Fruit fly (Drosophila melanogaster) whole organism, embryonic: ENCODE results near the gene Sf3b1.

Experiments used
- CG10147 ChIP-seq: fragments of 200-800 bp; sonication (Bioruptor generic); optimal IDR thresholded peaks from 2 replicates; lab custom pipeline; 2019; ENCODE audit warnings: missing biosample characterization, mild to moderate bottlenecking, missing genetic modification characterization, moderate library complexity
- CG11085 ChIP-seq: fragments of 200-800 bp; sonication (Bioruptor generic); IDR thresholded peaks from 2 replicates; pipeline ENCODE4 v1.3.6; 2022; ENCODE audit warnings: missing biosample characterization, missing genetic modification characterization
- CG12219 ChIP-seq: fragments of 200-800 bp; sonication (Bioruptor generic); optimal IDR thresholded peaks from 3 replicates; lab custom pipeline; 2018; ENCODE audit warnings: missing biosample characterization, mild to moderate bottlenecking, missing genetic modification characterization
- CG12659 ChIP-seq: fragments of 200-800 bp; sonication (Bioruptor generic); optimal IDR thresholded peaks from 3 replicates; lab custom pipeline; 2017; ENCODE audit warnings: mild to moderate bottlenecking, missing biosample characterization, missing genetic modification reagents, missing genetic modification characterization
- CG12769 ChIP-seq: fragments of 200-800 bp; sonication (Bioruptor generic); optimal IDR thresholded peaks from 2 replicates; lab custom pipeline; 2019; ENCODE audit warnings: missing biosample characterization, mild to moderate bottlenecking, missing genetic modification characterization, moderate library complexity
- CG12942 ChIP-seq: fragments of 200-800 bp; sonication (Bioruptor generic); optimal IDR thresholded peaks from 3 replicates; lab custom pipeline; 2016; ENCODE audit warnings: missing biosample characterization, missing genetic modification characterization
- CG15696 ChIP-seq: fragments of 200-800 bp; sonication (Bioruptor generic); optimal IDR thresholded peaks from 2 replicates; lab custom pipeline; 2019; ENCODE audit warnings: missing biosample characterization, mild to moderate bottlenecking, missing genetic modification characterization, moderate library complexity
- CG17328 ChIP-seq: fragments of 200-800 bp; sonication (Bioruptor generic); IDR thresholded peaks from 2 replicates; pipeline ENCODE4 v1.3.6; 2022; ENCODE audit warnings: missing biosample characterization, missing genetic modification characterization
- CG17912 ChIP-seq: fragments of 200-800 bp; sonication (Bioruptor generic); optimal IDR thresholded peaks from 2 replicates; lab custom pipeline; 2018; ENCODE audit warnings: missing biosample characterization, mild to moderate bottlenecking, missing genetic modification characterization
- CG2875 ChIP-seq: fragments of 200-800 bp; sonication (Bioruptor generic); optimal IDR thresholded peaks from 2 replicates; lab custom pipeline; 2017; ENCODE audit warnings: missing biosample characterization, mild to moderate bottlenecking, missing genetic modification characterization, missing genetic modification reagents
- CG6272 ChIP-seq: fragments of 200-800 bp; sonication (Bioruptor generic); IDR thresholded peaks from 2 replicates; pipeline ENCODE4 v1.3.6; 2022; ENCODE audit warnings: missing biosample characterization, missing genetic modification characterization
- CG8089 ChIP-seq: fragments of 200-800 bp; sonication (Bioruptor generic); optimal IDR thresholded peaks from 3 replicates; lab custom pipeline; 2016; ENCODE audit warnings: missing biosample characterization, missing genetic modification characterization
- CTCF ChIP-seq: fragments of 200-800 bp; sonication (Bioruptor generic); optimal IDR thresholded peaks from 2 replicates; lab custom pipeline; 2017; ENCODE audit warnings: missing biosample characterization, mild to moderate bottlenecking, missing genetic modification characterization, moderate library complexity
- Chrac-16 ChIP-seq: fragments of 200-800 bp; sonication (Bioruptor generic); optimal IDR thresholded peaks from 3 replicates; lab custom pipeline; 2016; ENCODE audit warnings: missing biosample characterization, missing genetic modification characterization
- Dip3 ChIP-seq: fragments of 200-800 bp; sonication (Bioruptor generic); optimal IDR thresholded peaks from 3 replicates; lab custom pipeline; 2016; ENCODE audit warnings: missing biosample characterization, missing genetic modification characterization
- Dref ChIP-seq: fragments of 200-800 bp; sonication (Bioruptor generic); IDR thresholded peaks from 2 replicates; pipeline ENCODE4 v1.3.6; 2022; ENCODE audit warnings: missing biosample characterization, missing genetic modification characterization
- E2f1 ChIP-seq: fragments of 200-800 bp; sonication (Bioruptor generic); IDR thresholded peaks from 2 replicates; pipeline ENCODE4 v1.3.6; 2022; ENCODE audit warnings: missing biosample characterization, missing genetic modification characterization
- Ets97D ChIP-seq: fragments of 200-800 bp; sonication (Bioruptor generic); optimal IDR thresholded peaks from 3 replicates; lab custom pipeline; 2016; ENCODE audit warnings: missing biosample characterization, missing genetic modification characterization
- Fer2 ChIP-seq: fragments of 200-800 bp; sonication (Bioruptor generic); optimal IDR thresholded peaks from 2 replicates; lab custom pipeline; 2018; ENCODE audit warnings: missing biosample characterization, mild to moderate bottlenecking, missing genetic modification characterization, moderate library complexity
- H15 ChIP-seq: fragments of 200-800 bp; sonication (Bioruptor generic); IDR thresholded peaks from 3 replicates; pipeline ENCODE4 v1.3.6; 2022; ENCODE audit warnings: missing biosample characterization, missing genetic modification characterization
- Lim3 ChIP-seq: fragments of 200-800 bp; sonication (Bioruptor generic); IDR thresholded peaks from 2 replicates; pipeline ENCODE4 v1.3.6; 2022; ENCODE audit warnings: missing biosample characterization, missing genetic modification characterization
- Spps ChIP-seq: fragments of 200-800 bp; sonication (Bioruptor generic); optimal IDR thresholded peaks from 2 replicates; lab custom pipeline; 2018; ENCODE audit warnings: missing biosample characterization, mild to moderate bottlenecking, missing genetic modification characterization
- Tbp ChIP-seq: fragments of >200 bp; optimal IDR thresholded peaks from 2 replicates; lab custom pipeline; 2018; ENCODE audit warnings: missing biosample characterization, missing genetic modification characterization
- Trl ChIP-seq, 3 experiments: fragments of >200 bp in 2 of 3; fragments of 200-800 bp in 1 of 3; sonication (Bioruptor generic) in 1 of 3; optimal IDR thresholded peaks; 2 replicates in 1 of 3; 3 replicates in 2 of 3; lab custom pipeline; 2016 to 2017; ENCODE audit warnings: missing biosample characterization in 1 of 3, missing genetic modification characterization in 1 of 3
- ac ChIP-seq: fragments of 200-800 bp; sonication (Bioruptor generic); optimal IDR thresholded peaks from 3 replicates; lab custom pipeline; 2017; ENCODE audit warnings: missing biosample characterization, mild to moderate bottlenecking, missing genetic modification characterization
- bbx ChIP-seq: fragments of 200-800 bp; sonication (Bioruptor generic); IDR thresholded peaks from 2 replicates; pipeline ENCODE4 v1.3.6; 2022; ENCODE audit warnings: missing biosample characterization, missing genetic modification characterization; ENCODE audit not compliant: partially characterized antibody
- br ChIP-seq: fragments of >200 bp; optimal IDR thresholded peaks from 2 replicates; lab custom pipeline; 2017
- chif ChIP-seq, 2 experiments: fragments of 200-800 bp; sonication (Bioruptor generic); optimal IDR thresholded peaks; 3 replicates each; lab custom pipeline; 2016; ENCODE audit warnings: missing biosample characterization in 2 of 2, missing genetic modification characterization in 2 of 2
- ems ChIP-seq: fragments of 200-800 bp; sonication (Bioruptor generic); optimal IDR thresholded peaks from 3 replicates; lab custom pipeline; 2016; ENCODE audit warnings: missing biosample characterization, missing genetic modification characterization
- eyg ChIP-seq: fragments of 200-800 bp; sonication (Bioruptor generic); optimal IDR thresholded peaks from 3 replicates; lab custom pipeline; 2016; ENCODE audit warnings: missing biosample characterization, missing genetic modification characterization
- fd102C ChIP-seq: fragments of 200-800 bp; sonication (Bioruptor generic); optimal IDR thresholded peaks from 2 replicates; lab custom pipeline; 2018; ENCODE audit warnings: missing biosample characterization, mild to moderate bottlenecking, missing genetic modification characterization, moderate library complexity
- grn ChIP-seq: fragments of 200-800 bp; sonication (Bioruptor generic); optimal IDR thresholded peaks from 3 replicates; lab custom pipeline; 2017; ENCODE audit warnings: missing biosample characterization, missing genetic modification characterization
- hb ChIP-seq: fragments of 200-800 bp; sonication (Bioruptor generic); IDR thresholded peaks from 3 replicates; pipeline ENCODE4 v1.3.6; 2022; ENCODE audit warnings: missing biosample characterization, missing genetic modification characterization; ENCODE audit not compliant: partially characterized antibody
- knrl ChIP-seq: fragments of 200-800 bp; sonication (Bioruptor generic); IDR thresholded peaks from 3 replicates; pipeline ENCODE4 v1.3.6; 2022; ENCODE audit warnings: missing biosample characterization, missing genetic modification characterization; ENCODE audit not compliant: partially characterized antibody
- nom ChIP-seq: fragments of 200-800 bp; sonication (Bioruptor generic); optimal IDR thresholded peaks from 2 replicates; lab custom pipeline; 2017; ENCODE audit warnings: missing biosample characterization, missing genetic modification characterization, mild to moderate bottlenecking, moderate library complexity, missing genetic modification reagents
- oc ChIP-seq: fragments of 200-800 bp; sonication (Bioruptor generic); optimal IDR thresholded peaks from 2 replicates; lab custom pipeline; 2018; ENCODE audit warnings: missing biosample characterization, mild to moderate bottlenecking, missing genetic modification characterization, moderate library complexity
- peb ChIP-seq: fragments of 200-800 bp; sonication (Bioruptor generic); IDR thresholded peaks from 2 replicates; pipeline ENCODE4 v1.3.6; 2022; ENCODE audit warnings: missing biosample characterization, missing genetic modification characterization
- pho ChIP-seq: fragments of 200-800 bp; sonication (Bioruptor generic); optimal IDR thresholded peaks from 2 replicates; lab custom pipeline; 2016; ENCODE audit warnings: missing biosample characterization, missing genetic modification characterization
- prd ChIP-seq, 3 experiments: fragments of >200 bp in 2 of 3; fragments of 200-800 bp in 1 of 3; sonication (Bioruptor generic) in 1 of 3; optimal IDR thresholded peaks in 2 of 3; IDR thresholded peaks in 1 of 3; 2 replicates in 2 of 3; 3 replicates in 1 of 3; pipeline versions ENCODE4 v1.3.6 to Lab custom; 2017 to 2022; ENCODE audit warnings: missing biosample characterization in 1 of 3, missing genetic modification characterization in 1 of 3
- run ChIP-seq: fragments of 200-800 bp; sonication (Bioruptor generic); optimal IDR thresholded peaks from 3 replicates; lab custom pipeline; 2018; ENCODE audit warnings: missing biosample characterization, mild to moderate bottlenecking, missing genetic modification characterization
- schlank ChIP-seq: fragments of 200-800 bp; sonication (Bioruptor generic); optimal IDR thresholded peaks from 2 replicates; lab custom pipeline; 2018; ENCODE audit warnings: missing biosample characterization, mild to moderate bottlenecking, missing genetic modification characterization
- sens ChIP-seq: fragments of 200-800 bp; sonication (Bioruptor generic); peaks from one replicate; lab custom pipeline; 2016; ENCODE audit warnings: missing biosample characterization, missing genetic modification characterization
- seq ChIP-seq: fragments of 200-800 bp; sonication (Bioruptor generic); IDR thresholded peaks from 2 replicates; pipeline ENCODE4 v1.3.6; 2022; ENCODE audit warnings: missing biosample characterization, missing genetic modification characterization
- shn ChIP-seq: fragments of 200-800 bp; sonication (Bioruptor generic); optimal IDR thresholded peaks from 3 replicates; lab custom pipeline; 2016; ENCODE audit warnings: missing biosample characterization, missing genetic modification characterization
- sna ChIP-seq: fragments of 200-800 bp; sonication (Bioruptor generic); IDR thresholded peaks from 2 replicates; pipeline ENCODE4 v1.3.6; 2022; ENCODE audit warnings: missing biosample characterization, missing genetic modification characterization; ENCODE audit not compliant: partially characterized antibody
- sob ChIP-seq: fragments of 200-800 bp; sonication (Bioruptor generic); IDR thresholded peaks from 2 replicates; pipeline ENCODE4 v1.3.6; 2022; ENCODE audit warnings: missing biosample characterization, missing genetic modification characterization
- tx ChIP-seq: fragments of 200-800 bp; sonication (Bioruptor generic); optimal IDR thresholded peaks from 2 replicates; lab custom pipeline; 2016; ENCODE audit warnings: missing biosample characterization, missing genetic modification characterization
- unc-4 ChIP-seq: fragments of 200-800 bp; sonication (Bioruptor generic); IDR thresholded peaks from 2 replicates; pipeline ENCODE4 v1.3.6; 2022; ENCODE audit warnings: missing biosample characterization, missing genetic modification characterization; ENCODE audit not compliant: partially characterized antibody
- wek ChIP-seq: fragments of 200-800 bp; sonication (Bioruptor generic); optimal IDR thresholded peaks from 3 replicates; lab custom pipeline; 2018; ENCODE audit warnings: missing biosample characterization, mild to moderate bottlenecking, missing genetic modification characterization, moderate library complexity

Gene Sf3b1

dm6 chr2L:520331-521000 is 47.7 kb upstream of the Sf3b1 start (continued):
- TF ChIP-seq CG15696 (tag; lab: Kevin White, UChicago) = peak; percentile 68
- TF ChIP-seq E2f1 (GFP tag; lab: Robert Waterston, UW) = peak; percentile 81
- TF ChIP-seq Spps (tag; lab: Kevin White, UChicago) = peak; percentile 67
- TF ChIP-seq CG17328 (GFP tag; lab: Robert Waterston, UW) = peak; percentile 92
- peak; percentile 11 for TF ChIP-seq Fer2 (tag; lab: Kevin White, UChicago)
- TF ChIP-seq nom (GFP tag; lab: Kevin White, UChicago) = no peak
- TF ChIP-seq CG10147 (GFP tag; lab: Kevin White, UChicago) = peak; percentile 61
- peak; percentile 70 for TF ChIP-seq shn (GFP tag; lab: Kevin White, UChicago)
- peak; percentile 40 for TF ChIP-seq Dip3
- TF ChIP-seq sna (GFP tag; lab: Robert Waterston, UW) = no peak
- no peak for TF ChIP-seq br
- peak; percentile 61; the same call in 1 of the 2 replicates for TF ChIP-seq CG6272
- peak; percentile 84 for TF ChIP-seq CG12769
- peak; percentile 64 for TF ChIP-seq ac (GFP tag; lab: Kevin White, UChicago)
- TF ChIP-seq H15 (GFP tag; lab: Robert Waterston, UW) = peak; percentile 80; the same call in 2 of the 3 replicates
- no peak for TF ChIP-seq Dref (GFP tag; lab: Robert Waterston, UW)
- no peak for TF ChIP-seq bbx (GFP tag; lab: Robert Waterston, UW)
- TF ChIP-seq knrl = no peak
- TF ChIP-seq peb (GFP tag; lab: Robert Waterston, UW) = peak; percentile 68
- TF ChIP-seq sens = peak; percentile 99
- peak; percentile 89 for TF ChIP-seq oc (tag; lab: Kevin White, UChicago)
- TF ChIP-seq tx (GFP tag; lab: Kevin White, UChicago) = peak; percentile 73
- peak; percentile 80 for TF ChIP-seq CG8089 (GFP tag; lab: Kevin White, UChicago)
- TF ChIP-seq Tbp (GFP tag; lab: Kevin White, UChicago) = no peak
- TF ChIP-seq Ets97D = peak; percentile 54
- TF ChIP-seq schlank = peak; percentile 30
- peak; percentile 87 for TF ChIP-seq CG2875
- TF ChIP-seq grn (GFP tag; lab: Kevin White, UChicago) = no peak
- TF ChIP-seq pho (GFP tag; lab: Kevin White, UChicago) = peak; percentile 60
- peak; percentile 83 for TF ChIP-seq sob (GFP tag; lab: Robert Waterston, UW)
- TF ChIP-seq hb = no peak
- no peak for TF ChIP-seq CTCF
- TF ChIP-seq CG12942 (GFP tag; lab: Kevin White, UChicago) = peak; percentile 75
- TF ChIP-seq chif (GFP tag; optimal IDR thresholded peaks at IDR 0.05; lab: Kevin White, UChicago) = peak; percentile 86 to 92
- TF ChIP-seq CG17912 (GFP tag; lab: Kevin White, UChicago) = peak; percentile 54
- peak; percentile 83 for TF ChIP-seq CG12659 (GFP tag; lab: Kevin White, UChicago)
- peak; percentile 32 for TF ChIP-seq fd102C
- TF ChIP-seq prd (optimal IDR thresholded peaks at IDR 0.05; lab: Kevin White, UChicago) = no peak
- TF ChIP-seq prd (GFP tag; IDR thresholded peaks at IDR 0.05; lab: Robert Waterston, UW) = peak; percentile 87
- TF ChIP-seq Lim3 = peak; percentile 65; the same call in 1 of the 2 replicates
- TF ChIP-seq eyg (GFP tag; lab: Kevin White, UChicago) = peak; percentile 63
- peak; percentile 52; the same call in 1 of the 2 replicates for TF ChIP-seq CG11085
- peak; percentile 81 for TF ChIP-seq wek (GFP tag; lab: Kevin White, UChicago)
- TF ChIP-seq ems = peak; percentile 86
- TF ChIP-seq unc-4 (GFP tag; lab: Robert Waterston, UW) = no peak
- peak; percentile 82 for TF ChIP-seq Chrac-16
- peak; percentile 90 for TF ChIP-seq CG12219
- peak; percentile 86 for TF ChIP-seq run
- TF ChIP-seq Trl (optimal IDR thresholded peaks at IDR 0.05; lab: Kevin White, UChicago) = no peak
- TF ChIP-seq Trl (GFP tag; optimal IDR thresholded peaks at IDR 0.05; lab: Kevin White, UChicago) = peak; percentile 89
- peak; percentile 85 for TF ChIP-seq seq (GFP tag; lab: Robert Waterston, UW)
